Worm (Caenorhabditis elegans): Measurements from ENCODE around the gene nhr-121.

Gene nhr-121

DNA sequence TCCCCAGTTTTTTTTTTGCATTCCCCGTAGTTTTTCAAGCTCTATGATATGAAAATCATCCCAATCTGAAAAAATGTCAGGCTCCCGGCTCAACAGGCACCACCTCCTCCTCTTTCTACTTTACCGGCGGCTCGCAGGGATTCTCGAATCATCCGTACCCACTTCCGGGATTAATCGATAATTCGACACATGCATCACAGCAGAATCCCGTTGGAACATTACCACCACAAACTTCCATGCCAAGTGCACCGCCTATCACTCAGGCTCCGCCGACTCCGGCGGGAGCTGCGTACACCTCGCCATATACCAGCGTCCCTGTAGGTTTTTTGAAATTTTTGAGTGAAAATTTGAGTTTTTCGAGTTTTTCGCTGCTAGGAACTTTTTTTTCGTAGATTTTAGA lies 33.4 kb downstream of the nhr-121 start:
- TF ChIP-seq flt-1 (GFP tag; IDR thresholded peaks at IDR 0.05) (no peak), ceh-13 (GFP tag; optimal IDR thresholded peaks at IDR 0.05) (no peak), ama-1 (optimal IDR thresholded peaks at IDR 0.05) (no peak), hmg-4 (GFP tag; optimal IDR thresholded peaks at IDR 0.05) (no peak), tbx-37 (GFP tag; conservative IDR thresholded peaks at IDR 0.05) (no peak), B0310.2 (tag; optimal IDR thresholded peaks at IDR 0.05) (no peak), F13C5.2 (tag; optimal IDR thresholded peaks at IDR 0.05) (no peak), hmbx-1 (tag; optimal IDR thresholded peaks at IDR 0.05) (no peak), ets-7 (tag; optimal IDR thresholded peaks at IDR 0.05) (no peak), scrt-1 (GFP tag; IDR thresholded peaks at IDR 0.05) (no peak), pes-1 (GFP tag; IDR thresholded peaks at IDR 0.05) (no peak), hnd-1 (tag; optimal IDR thresholded peaks at IDR 0.05) (no peak), aly-1 (tag; optimal IDR thresholded peaks at IDR 0.05) (no peak), sea-1 (GFP tag; conservative IDR thresholded peaks at IDR 0.05) (no peak), tbx-11 (GFP tag; IDR thresholded peaks at IDR 0.05) (no peak)

ce11 chrIII:2419504-2419903 lies 35.1 kb downstream of the nhr-121 start:
- TF ChIP-seq tra-4 (tag; optimal IDR thresholded peaks at IDR 0.05) (no peak), ama-1 (optimal IDR thresholded peaks at IDR 0.05) (no peak), F13C5.2 (tag; optimal IDR thresholded peaks at IDR 0.05) (no peak), tbx-11 (GFP tag; IDR thresholded peaks at IDR 0.05) (no peak), hmbx-1 (tag; optimal IDR thresholded peaks at IDR 0.05) (no peak), flt-1 (GFP tag; IDR thresholded peaks at IDR 0.05) (no peak), pes-1 (GFP tag; IDR thresholded peaks at IDR 0.05) (no peak), B0310.2 (tag; optimal IDR thresholded peaks at IDR 0.05) (no peak), tbx-37 (GFP tag; conservative IDR thresholded peaks at IDR 0.05) (no peak), hmg-4 (GFP tag; optimal IDR thresholded peaks at IDR 0.05) (no peak), sea-1 (GFP tag; conservative IDR thresholded peaks at IDR 0.05) (no peak), hnd-1 (tag; optimal IDR thresholded peaks at IDR 0.05) (no peak), ceh-36 (tag; optimal IDR thresholded peaks at IDR 0.05) (no peak), scrt-1 (GFP tag; IDR thresholded peaks at IDR 0.05) (no peak)

ce11 chrIII:2418981-2419380 lies 35.6 kb downstream of the nhr-121 start:
- no peak for TF ChIP-seq hmg-4 (GFP tag; optimal IDR thresholded peaks at IDR 0.05)
- no peak for TF ChIP-seq B0310.2 (tag; optimal IDR thresholded peaks at IDR 0.05)
- TF ChIP-seq scrt-1 (GFP tag; IDR thresholded peaks at IDR 0.05), result no peak
- TF ChIP-seq tra-4 (tag; optimal IDR thresholded peaks at IDR 0.05), result no peak
- TF ChIP-seq tbx-37 (GFP tag; conservative IDR thresholded peaks at IDR 0.05), result no peak
- TF ChIP-seq hnd-1 (tag; optimal IDR thresholded peaks at IDR 0.05), result no peak
- TF ChIP-seq ets-7 (tag; optimal IDR thresholded peaks at IDR 0.05), result no peak
- TF ChIP-seq F13C5.2 (tag; optimal IDR thresholded peaks at IDR 0.05), result no peak
- TF ChIP-seq hmbx-1 (tag; optimal IDR thresholded peaks at IDR 0.05), result no peak
- no peak for TF ChIP-seq ceh-13 (GFP tag; optimal IDR thresholded peaks at IDR 0.05)
- no peak for TF ChIP-seq sea-1 (GFP tag; conservative IDR thresholded peaks at IDR 0.05)
- no peak for TF ChIP-seq tbx-11 (GFP tag; IDR thresholded peaks at IDR 0.05)
- TF ChIP-seq ceh-36 (tag; optimal IDR thresholded peaks at IDR 0.05), result no peak
- no peak for TF ChIP-seq ama-1 (optimal IDR thresholded peaks at IDR 0.05)
- no peak for TF ChIP-seq flt-1 (GFP tag; IDR thresholded peaks at IDR 0.05)
- no peak for TF ChIP-seq pes-1 (GFP tag; IDR thresholded peaks at IDR 0.05)
- no peak for TF ChIP-seq aly-1 (tag; optimal IDR thresholded peaks at IDR 0.05)

ce11 chrIII:2418159-2418658 lies 36.4 kb downstream of the nhr-121 start, which contains the start of the genes W04B5.5 and W04B5.3:
Gene W04B5.5 (minus strand): TSS chrIII:2418209.
Gene W04B5.3 (plus strand): TSS chrIII:2418514.
- TF ChIP-seq flt-1 (GFP tag; IDR thresholded peaks at IDR 0.05), result 0 out of 2 replicates have a peak, but pooled peaks have one; percentile 19
- peak; percentile 45 for TF ChIP-seq F13C5.2 (tag; optimal IDR thresholded peaks at IDR 0.05)
- no peak for TF ChIP-seq hnd-1 (tag; optimal IDR thresholded peaks at IDR 0.05)
- no peak for TF ChIP-seq ceh-36 (tag; optimal IDR thresholded peaks at IDR 0.05)

- TF ChIP-seq ets-7 (tag; optimal IDR thresholded peaks at IDR 0.05), result no peak
- no peak for TF ChIP-seq sea-1 (GFP tag; conservative IDR thresholded peaks at IDR 0.05)
- no peak for TF ChIP-seq F13C5.2 (tag; optimal IDR thresholded peaks at IDR 0.05)
Measured at ce11 chrIII:2410925-2411450, 43.6 kb downstream of the nhr-121 start, which contains the start of gene mrpl-30. Gene mrpl-30 (minus strand): TSS chrIII:2410975.

DNA sequence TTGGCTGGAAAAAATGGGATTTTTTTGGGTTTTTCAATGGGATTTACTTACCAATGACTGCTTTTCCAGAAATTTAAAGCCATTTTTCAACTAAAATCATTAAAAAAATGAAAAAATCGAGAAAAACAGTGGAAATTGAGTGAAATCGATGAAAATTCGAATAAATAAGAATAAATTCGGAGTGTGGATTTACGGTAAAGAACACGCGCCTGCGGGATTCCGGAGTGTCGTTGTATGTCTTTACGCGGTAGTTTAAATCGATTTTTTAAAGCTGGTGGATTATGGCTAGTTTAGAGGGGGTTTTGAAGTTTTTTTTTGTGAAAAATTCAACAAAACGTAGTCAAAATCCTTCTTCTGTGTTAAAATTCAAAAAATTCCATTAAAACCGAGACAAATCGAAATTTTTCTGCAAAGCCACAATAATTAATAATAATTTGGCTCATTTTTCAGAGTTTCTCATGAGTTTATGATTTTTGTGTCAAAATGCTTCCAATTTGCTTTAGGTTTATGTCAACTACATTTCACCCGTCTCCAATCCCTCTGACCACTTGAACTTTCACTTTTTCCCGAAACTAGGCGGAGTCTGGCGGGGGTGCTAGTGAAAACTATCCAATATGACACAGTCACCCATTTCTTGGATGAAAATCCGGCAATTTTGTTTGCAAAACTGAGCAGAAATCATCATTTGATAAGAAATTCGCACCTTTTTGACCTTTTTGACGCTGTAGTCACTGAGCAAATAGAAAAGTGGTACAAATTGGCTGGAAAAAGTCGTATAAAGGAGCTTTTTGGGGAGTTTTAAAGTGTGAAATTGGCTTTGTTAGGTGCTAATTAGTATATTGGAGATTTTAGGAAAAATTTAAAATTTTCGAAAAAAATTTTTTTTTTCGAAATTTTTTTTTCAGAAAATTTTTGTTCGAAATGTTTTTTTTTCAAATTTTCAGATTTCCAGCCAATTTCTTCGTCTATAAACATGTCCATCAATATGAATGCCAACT lies 53.2 kb downstream of the nhr-121 start, which contains the start of the genes cic-1 and strm-1:
Gene cic-1 (minus strand): TSS at position 96 of the 998 bp plus-strand sequence.
Gene strm-1 (plus strand): TSS at position 945 of the 998 bp plus-strand sequence.
- TF ChIP-seq tbx-37 (GFP tag; conservative IDR thresholded peaks at IDR 0.05) (no peak), pes-1 (GFP tag; IDR thresholded peaks at IDR 0.05) (no peak), ets-7 (tag; optimal IDR thresholded peaks at IDR 0.05) (no peak), F13C5.2 (tag; optimal IDR thresholded peaks at IDR 0.05) (no peak), hmg-4 (GFP tag; optimal IDR thresholded peaks at IDR 0.05) (no peak), tra-4 (tag; optimal IDR thresholded peaks at IDR 0.05) (no peak), hmbx-1 (tag; optimal IDR thresholded peaks at IDR 0.05) (no peak), scrt-1 (GFP tag; IDR thresholded peaks at IDR 0.05) (no peak), tbx-11 (GFP tag; IDR thresholded peaks at IDR 0.05) (no peak), ceh-36 (tag; optimal IDR thresholded peaks at IDR 0.05) (no peak), ceh-13 (GFP tag; optimal IDR thresholded peaks at IDR 0.05) (no peak), B0310.2 (tag; optimal IDR thresholded peaks at IDR 0.05) (no peak), hnd-1 (tag; optimal IDR thresholded peaks at IDR 0.05) (no peak), ama-1 (optimal IDR thresholded peaks at IDR 0.05) (no peak), flt-1 (GFP tag; IDR thresholded peaks at IDR 0.05) (no peak), aly-1 (tag; optimal IDR thresholded peaks at IDR 0.05) (no peak), sea-1 (GFP tag; conservative IDR thresholded peaks at IDR 0.05) (no peak)
